Fruit fly (Drosophila melanogaster) whole organism, embryonic: Measurements from ENCODE around the gene Svil.

Experiments
- CG10267 ChIP-seq: fragments of 200-800 bp; sonication (Bioruptor generic); optimal IDR thresholded peaks from 2 replicates; lab custom pipeline; 2018; ENCODE audit warnings: missing biosample characterization, mild to moderate bottlenecking, missing genetic modification characterization, moderate library complexity
- CG10979 ChIP-seq: fragments of 200-800 bp; sonication (Bioruptor generic); optimal IDR thresholded peaks from 2 replicates; lab custom pipeline; 2018; ENCODE audit warnings: missing biosample characterization, mild to moderate bottlenecking, missing genetic modification characterization, moderate library complexity
- CG11695 ChIP-seq: fragments of 200-800 bp; sonication (Bioruptor generic); IDR thresholded peaks from 3 replicates; pipeline ENCODE4 v1.3.6; 2022; ENCODE audit warnings: missing biosample characterization, missing genetic modification characterization
- CG11723 ChIP-seq: fragments of 200-800 bp; sonication (Bioruptor generic); optimal IDR thresholded peaks from 2 replicates; lab custom pipeline; 2017; ENCODE audit warnings: missing biosample characterization, mild to moderate bottlenecking, missing genetic modification characterization
- CG12942 ChIP-seq: fragments of 200-800 bp; sonication (Bioruptor generic); optimal IDR thresholded peaks from 3 replicates; lab custom pipeline; 2016; ENCODE audit warnings: missing biosample characterization, missing genetic modification characterization
- CG15073 ChIP-seq: fragments of 200-800 bp; sonication (Bioruptor generic); optimal IDR thresholded peaks from 2 replicates; lab custom pipeline; 2016; ENCODE audit warnings: missing biosample characterization, missing genetic modification characterization
- CG15269 ChIP-seq: fragments of 200-800 bp; sonication (Bioruptor generic); optimal IDR thresholded peaks from 2 replicates; lab custom pipeline; 2018; ENCODE audit warnings: missing biosample characterization, mild to moderate bottlenecking, missing genetic modification characterization, moderate library complexity
- CG1529 ChIP-seq: fragments of 200-800 bp; sonication (Bioruptor generic); optimal IDR thresholded peaks from 3 replicates; lab custom pipeline; 2018; ENCODE audit warnings: missing biosample characterization, missing genetic modification characterization
- CG15601 ChIP-seq: fragments of 200-800 bp; sonication (Bioruptor generic); optimal IDR thresholded peaks from 3 replicates; lab custom pipeline; 2019; ENCODE audit warnings: missing biosample characterization, mild to moderate bottlenecking, missing genetic modification characterization, moderate library complexity
- CG1602 ChIP-seq: fragments of 200-800 bp; sonication (Bioruptor generic); optimal IDR thresholded peaks from 3 replicates; lab custom pipeline; 2016; ENCODE audit warnings: missing biosample characterization, missing genetic modification characterization
- CG16863 ChIP-seq: fragments of 200-800 bp; sonication (Bioruptor generic); optimal IDR thresholded peaks from 3 replicates; lab custom pipeline; 2016; ENCODE audit warnings: missing biosample characterization, missing genetic modification characterization
- CG1832 ChIP-seq: fragments of 200-800 bp; sonication (Bioruptor generic); optimal IDR thresholded peaks from 2 replicates; lab custom pipeline; 2017; ENCODE audit warnings: missing biosample characterization, mild to moderate bottlenecking, missing genetic modification characterization, inconsistent platforms
- CG2120 ChIP-seq: fragments of 200-800 bp; sonication (Bioruptor generic); optimal IDR thresholded peaks from 3 replicates; lab custom pipeline; 2016; ENCODE audit warnings: missing biosample characterization, missing genetic modification characterization
- CG2889 ChIP-seq: fragments of 200-800 bp; sonication (Bioruptor generic); IDR thresholded peaks from 3 replicates; pipeline ENCODE4 v1.3.6; 2022; ENCODE audit warnings: missing biosample characterization, missing genetic modification characterization
- CG32767 ChIP-seq: fragments of 200-800 bp; sonication (Bioruptor generic); IDR thresholded peaks from 2 replicates; pipeline ENCODE4 v1.3.6; 2022; ENCODE audit warnings: missing biosample characterization, missing genetic modification characterization
- CG3281 ChIP-seq: fragments of 200-800 bp; sonication (Bioruptor generic); optimal IDR thresholded peaks from 3 replicates; lab custom pipeline; 2017; ENCODE audit warnings: missing biosample characterization, mild to moderate bottlenecking, missing genetic modification characterization
- CG4730 ChIP-seq: fragments of 200-800 bp; sonication (Bioruptor generic); IDR thresholded peaks from 2 replicates; pipeline ENCODE4 v1.3.6; 2022; ENCODE audit warnings: missing biosample characterization, missing genetic modification characterization
- CG4854 ChIP-seq: fragments of 200-800 bp; sonication (Bioruptor generic); optimal IDR thresholded peaks from 2 replicates; lab custom pipeline; 2016; ENCODE audit warnings: missing biosample characterization, missing genetic modification characterization, inconsistent platforms
- CG6854 ChIP-seq: fragments of 200-800 bp; sonication (Bioruptor generic); optimal IDR thresholded peaks from 3 replicates; lab custom pipeline; 2017; ENCODE audit warnings: missing biosample characterization, mild to moderate bottlenecking, missing genetic modification characterization
- CG7357 ChIP-seq: fragments of 200-800 bp; sonication (Bioruptor generic); IDR thresholded peaks from 3 replicates; pipeline ENCODE4 v1.3.6; 2022; ENCODE audit warnings: missing biosample characterization, missing genetic modification characterization
- CG8478 ChIP-seq: fragments of >200 bp; optimal IDR thresholded peaks from 2 replicates; lab custom pipeline; 2018
- CG8944 ChIP-seq: fragments of 200-800 bp; sonication (Bioruptor generic); optimal IDR thresholded peaks from 3 replicates; lab custom pipeline; 2016; ENCODE audit warnings: missing biosample characterization, missing genetic modification characterization
- CG9437 ChIP-seq: fragments of 200-800 bp; sonication (Bioruptor generic); optimal IDR thresholded peaks from 2 replicates; lab custom pipeline; 2018; ENCODE audit warnings: missing biosample characterization, mild to moderate bottlenecking, missing genetic modification characterization
- CG9876 ChIP-seq: fragments of 200-800 bp; sonication (Bioruptor generic); optimal IDR thresholded peaks from 2 replicates; lab custom pipeline; 2016; ENCODE audit warnings: missing biosample characterization, missing genetic modification characterization
- Camta ChIP-seq: fragments of 200-800 bp; sonication (Bioruptor generic); optimal IDR thresholded peaks from 2 replicates; lab custom pipeline; 2016; ENCODE audit warnings: missing biosample characterization, missing genetic modification characterization
- CoRest ChIP-seq: fragments of 200-800 bp; sonication (Bioruptor generic); optimal IDR thresholded peaks from 3 replicates; lab custom pipeline; 2018; ENCODE audit warnings: missing biosample characterization, mild to moderate bottlenecking, missing genetic modification characterization, moderate library complexity
- Deaf1 ChIP-seq: fragments of 200-800 bp; optimal IDR thresholded peaks from 3 replicates; lab custom pipeline; 2019; ENCODE audit warnings: missing biosample characterization, mild to moderate bottlenecking, missing genetic modification characterization, moderate library complexity
- Dp ChIP-seq: fragments of 200-800 bp; sonication (Bioruptor generic); optimal IDR thresholded peaks from 2 replicates; lab custom pipeline; 2018; ENCODE audit warnings: missing biosample characterization, mild to moderate bottlenecking, missing genetic modification characterization, moderate library complexity
- Hr78 ChIP-seq, 2 experiments: fragments of 200-800 bp in 1 of 2; fragments of >200 bp in 1 of 2; sonication (Bioruptor generic) in 1 of 2; optimal IDR thresholded peaks; 2 replicates each; lab custom pipeline; 2017 to 2019; ENCODE audit warnings: missing biosample characterization in 2 of 2, missing genetic modification characterization in 2 of 2, mild to moderate bottlenecking in 1 of 2, moderate library complexity in 1 of 2
- Hsf ChIP-seq: fragments of 200-800 bp; sonication (Bioruptor generic); optimal IDR thresholded peaks from 3 replicates; lab custom pipeline; 2016; ENCODE audit warnings: missing biosample characterization, missing genetic modification characterization
- Jarid2 ChIP-seq: fragments of 200-800 bp; sonication (Bioruptor generic); optimal IDR thresholded peaks from 3 replicates; lab custom pipeline; 2017; ENCODE audit warnings: mild to moderate bottlenecking, missing biosample characterization, missing genetic modification reagents, missing genetic modification characterization
- NC2β ChIP-seq: fragments of 200-800 bp; sonication (Bioruptor generic); optimal IDR thresholded peaks from 2 replicates; lab custom pipeline; 2016; ENCODE audit warnings: missing biosample characterization, missing genetic modification characterization
- Rfx ChIP-seq: fragments of 200-800 bp; sonication (Bioruptor generic); IDR thresholded peaks from 2 replicates; pipeline ENCODE4 v1.3.6; 2022; ENCODE audit warnings: missing biosample characterization, missing genetic modification characterization
- Scr ChIP-seq: fragments of 200-800 bp; sonication (Bioruptor generic); IDR thresholded peaks from 2 replicates; pipeline ENCODE4 v1.3.6; 2022; ENCODE audit warnings: missing biosample characterization, missing genetic modification characterization; ENCODE audit not compliant: partially characterized antibody
- az2 ChIP-seq: fragments of 200-800 bp; sonication (Bioruptor generic); optimal IDR thresholded peaks from 3 replicates; lab custom pipeline; 2016; ENCODE audit warnings: missing biosample characterization, missing genetic modification characterization
- da ChIP-seq: fragments of 200-800 bp; sonication (Bioruptor generic); optimal IDR thresholded peaks from 2 replicates; lab custom pipeline; 2016; ENCODE audit warnings: missing biosample characterization, missing genetic modification characterization
- dati ChIP-seq: fragments of 200-800 bp; sonication (Bioruptor generic); IDR thresholded peaks from 2 replicates; pipeline ENCODE4 v1.3.6; 2022; ENCODE audit warnings: missing biosample characterization, missing genetic modification characterization
- dm ChIP-seq: fragments of 200-800 bp; sonication (Bioruptor generic); optimal IDR thresholded peaks from 3 replicates; lab custom pipeline; 2016; ENCODE audit warnings: missing biosample characterization, missing genetic modification characterization
- grau ChIP-seq: fragments of 200-800 bp; optimal IDR thresholded peaks from 3 replicates; lab custom pipeline; 2019; ENCODE audit warnings: missing biosample characterization, mild to moderate bottlenecking, missing genetic modification characterization, moderate library complexity
- jigr1 ChIP-seq: fragments of 200-800 bp; sonication (Bioruptor generic); IDR thresholded peaks from 3 replicates; pipeline ENCODE4 v1.3.6; 2022; ENCODE audit warnings: missing biosample characterization, missing genetic modification characterization
- kah ChIP-seq: fragments of 200-800 bp; sonication (Bioruptor generic); optimal IDR thresholded peaks from 2 replicates; lab custom pipeline; 2018; ENCODE audit warnings: missing biosample characterization, mild to moderate bottlenecking, missing genetic modification characterization
- klu ChIP-seq: fragments of 200-800 bp; sonication (Bioruptor generic); IDR thresholded peaks from 2 replicates; pipeline ENCODE4 v1.3.6; 2022; ENCODE audit warnings: missing biosample characterization, missing genetic modification characterization
- nau ChIP-seq: fragments of 200-800 bp; sonication (Bioruptor generic); optimal IDR thresholded peaks from 3 replicates; lab custom pipeline; 2017; ENCODE audit warnings: missing biosample characterization, mild to moderate bottlenecking, missing genetic modification characterization, missing genetic modification reagents
- pan ChIP-seq, 4 experiments: fragments of >200 bp in 3 of 4; fragments of 200-800 bp in 1 of 4; sonication (Bioruptor generic) in 1 of 4; optimal IDR thresholded peaks in 3 of 4; IDR thresholded peaks in 1 of 4; 2 replicates each; pipeline versions ENCODE4 v1.3.6 to Lab custom; 2017 to 2022; ENCODE audit warnings: missing biosample characterization in 2 of 4, missing genetic modification characterization in 2 of 4, mixed read lengths in 1 of 4
- pros ChIP-seq: fragments of 200-800 bp; sonication (Bioruptor generic); optimal IDR thresholded peaks from 3 replicates; lab custom pipeline; 2019; ENCODE audit warnings: missing biosample characterization, mild to moderate bottlenecking, missing genetic modification characterization, moderate library complexity
- sna ChIP-seq: fragments of 200-800 bp; sonication (Bioruptor generic); IDR thresholded peaks from 2 replicates; pipeline ENCODE4 v1.3.6; 2022; ENCODE audit warnings: missing biosample characterization, missing genetic modification characterization; ENCODE audit not compliant: partially characterized antibody
- so ChIP-seq: fragments of 200-800 bp; sonication (Bioruptor generic); IDR thresholded peaks from 3 replicates; pipeline ENCODE4 v1.3.6; 2022; ENCODE audit warnings: missing biosample characterization, missing genetic modification characterization
- ttk ChIP-seq: fragments of 200-800 bp; sonication (Bioruptor generic); IDR thresholded peaks from 2 replicates; pipeline ENCODE4 v2.1.2; 2022; ENCODE audit warnings: missing biosample characterization, missing genetic modification characterization
- tx ChIP-seq: fragments of 200-800 bp; sonication (Bioruptor generic); optimal IDR thresholded peaks from 2 replicates; lab custom pipeline; 2016; ENCODE audit warnings: missing biosample characterization, missing genetic modification characterization
- yki ChIP-seq: fragments of >200 bp; optimal IDR thresholded peaks from 3 replicates; lab custom pipeline; 2018

Svil gene

dm6 chr3L:2466411-2467015, 89.1 kb downstream of the Svil start (continued):
- TF ChIP-seq dati (GFP tag; lab: Robert Waterston, UW) (0 out of 2 replicates have a peak, but pooled peaks have one; percentile 12), CG11723 (GFP tag; lab: Kevin White, UChicago) (peak; percentile 36), NC2β (GFP tag; lab: Kevin White, UChicago) (peak; percentile 72), CG4730 (GFP tag; lab: Robert Waterston, UW) (no peak), CG8944 (GFP tag; lab: Kevin White, UChicago) (peak; percentile 8), Deaf1 (tag; lab: Kevin White, UChicago) (peak; percentile 49), CG15269 (peak; percentile 12), kah (no peak), so (peak; percentile 75; the same call in 2 of the 3 replicates), Rfx (GFP tag; lab: Robert Waterston, UW) (peak; percentile 54), CoRest (peak; percentile 40), CG1602 (GFP tag; lab: Kevin White, UChicago) (peak; percentile 6), pan (optimal IDR thresholded peaks at IDR 0.05; lab: Kevin White, UChicago) (no peak), pan (GFP tag; optimal IDR thresholded peaks at IDR 0.05 in 1 of 2, IDR thresholded peaks at IDR 0.05 in 1 of 2) (peak in 1 of 2 experiments; percentile 6), CG10267 (tag; lab: Kevin White, UChicago) (peak; percentile 81), CG9437 (GFP tag; lab: Kevin White, UChicago) (no peak), CG7357 (GFP tag; lab: Robert Waterston, UW) (no peak), CG15601 (tag; lab: Kevin White, UChicago) (peak; percentile 51), sna (GFP tag; lab: Robert Waterston, UW) (peak; percentile 71), Scr (GFP tag; lab: Robert Waterston, UW) (peak; percentile 58; the same call in 1 of the 2 replicates), Hsf (peak; percentile 59), CG9876 (GFP tag; lab: Kevin White, UChicago) (peak; percentile 33), az2 (no peak), yki (lab: Kevin White, UChicago) (no peak), CG1529 (GFP tag; lab: Kevin White, UChicago) (no peak), CG8478 (lab: Kevin White, UChicago) (no peak), CG15073 (no peak), Camta (GFP tag; lab: Kevin White, UChicago) (no peak), dm (GFP tag; lab: Kevin White, UChicago) (no peak), CG6854 (GFP tag; lab: Kevin White, UChicago) (no peak), Dp (GFP tag; lab: Kevin White, UChicago) (peak; percentile 89), nau (peak; percentile 50), CG11695 (0 out of 3 replicates have a peak, but pooled peaks have one; percentile 16), CG16863 (no peak), tx (GFP tag; lab: Kevin White, UChicago) (no peak), CG2889 (GFP tag; lab: Robert Waterston, UW) (no peak), da (GFP tag; lab: Kevin White, UChicago) (peak; percentile 38), CG32767 (GFP tag; lab: Robert Waterston, UW) (no peak), ttk (no peak), pros (GFP tag; lab: Kevin White, UChicago) (peak; percentile 13), Jarid2 (GFP tag; lab: Kevin White, UChicago) (peak; percentile 89), CG1832 (no peak), CG4854 (GFP tag; lab: Kevin White, UChicago) (no peak), jigr1 (no peak), CG10979 (tag; lab: Kevin White, UChicago) (peak; percentile 8), grau (tag; lab: Kevin White, UChicago) (peak; percentile 52), CG3281 (GFP tag; lab: Kevin White, UChicago) (peak; percentile 1), CG12942 (GFP tag; lab: Kevin White, UChicago) (no peak), klu (no peak), CG2120 (GFP tag; lab: Kevin White, UChicago) (peak; percentile 9), Hr78 (GFP tag; optimal IDR thresholded peaks at IDR 0.05; lab: Kevin White, UChicago) (no peak)
